Fruit fly (Drosophila melanogaster) whole organism, embryonic: ENCODE measurements around the gene CG12147.

ENCODE experiments used
- Ada2b ChIP-seq: fragments of 200-800 bp; sonication (Bioruptor generic); IDR thresholded peaks from 2 replicates; pipeline ENCODE4 v1.3.6; 2022; ENCODE audit warnings: missing biosample characterization, missing genetic modification characterization
- Adf1 ChIP-seq: fragments of 200-800 bp; sonication (Bioruptor generic); IDR thresholded peaks from 2 replicates; pipeline ENCODE4 v1.3.6; 2022; ENCODE audit warnings: missing biosample characterization, missing genetic modification characterization
- Antp ChIP-seq: fragments of 200-800 bp; sonication (Bioruptor generic); optimal IDR thresholded peaks from 3 replicates; lab custom pipeline; 2016; ENCODE audit warnings: missing biosample characterization, missing genetic modification characterization
- CG10267 ChIP-seq: fragments of 200-800 bp; sonication (Bioruptor generic); optimal IDR thresholded peaks from 2 replicates; lab custom pipeline; 2018; ENCODE audit warnings: missing biosample characterization, mild to moderate bottlenecking, missing genetic modification characterization, moderate library complexity
- CG10366 ChIP-seq: fragments of 200-800 bp; sonication (Bioruptor generic); IDR thresholded peaks from 2 replicates; pipeline ENCODE4 v1.3.6; 2022; ENCODE audit warnings: missing biosample characterization, missing genetic modification characterization
- CG10431 ChIP-seq: fragments of 200-800 bp; sonication (Bioruptor generic); optimal IDR thresholded peaks from 3 replicates; lab custom pipeline; 2018; ENCODE audit warnings: missing biosample characterization, mild to moderate bottlenecking, missing genetic modification characterization
- CG11696 ChIP-seq: fragments of 200-800 bp; sonication (Bioruptor generic); IDR thresholded peaks from 2 replicates; pipeline ENCODE4 v1.3.6; 2022; ENCODE audit warnings: missing biosample characterization, missing genetic modification characterization
- CG12104 ChIP-seq: fragments of 200-800 bp; sonication (Bioruptor generic); optimal IDR thresholded peaks from 3 replicates; lab custom pipeline; 2016; ENCODE audit warnings: missing biosample characterization, missing genetic modification characterization
- CG12299 ChIP-seq: fragments of 200-800 bp; sonication (Bioruptor generic); optimal IDR thresholded peaks from 2 replicates; lab custom pipeline; 2018; ENCODE audit warnings: missing biosample characterization, mild to moderate bottlenecking, missing genetic modification characterization
- CG13424 ChIP-seq: fragments of 200-800 bp; sonication (Bioruptor generic); optimal IDR thresholded peaks from 2 replicates; lab custom pipeline; 2019; ENCODE audit warnings: missing biosample characterization, mild to moderate bottlenecking, missing genetic modification characterization, moderate library complexity
- CG13894 ChIP-seq: fragments of 200-800 bp; sonication (Bioruptor generic); optimal IDR thresholded peaks from 3 replicates; lab custom pipeline; 2018; ENCODE audit warnings: missing biosample characterization, mild to moderate bottlenecking, missing genetic modification characterization, moderate library complexity
- CG1602 ChIP-seq: fragments of 200-800 bp; sonication (Bioruptor generic); optimal IDR thresholded peaks from 3 replicates; lab custom pipeline; 2016; ENCODE audit warnings: missing biosample characterization, missing genetic modification characterization
- CG16863 ChIP-seq: fragments of 200-800 bp; sonication (Bioruptor generic); optimal IDR thresholded peaks from 3 replicates; lab custom pipeline; 2016; ENCODE audit warnings: missing biosample characterization, missing genetic modification characterization
- CG2678 ChIP-seq: fragments of 200-800 bp; sonication (Bioruptor generic); optimal IDR thresholded peaks from 3 replicates; lab custom pipeline; 2019; ENCODE audit warnings: missing biosample characterization, mild to moderate bottlenecking, missing genetic modification characterization, moderate library complexity
- CG2889 ChIP-seq: fragments of 200-800 bp; sonication (Bioruptor generic); IDR thresholded peaks from 3 replicates; pipeline ENCODE4 v1.3.6; 2022; ENCODE audit warnings: missing biosample characterization, missing genetic modification characterization
- CG4820 ChIP-seq: fragments of 200-800 bp; sonication (Bioruptor generic); optimal IDR thresholded peaks from 3 replicates; lab custom pipeline; 2016; ENCODE audit warnings: missing biosample characterization, missing genetic modification characterization
- CG5245 ChIP-seq: fragments of 200-800 bp; sonication (Bioruptor generic); optimal IDR thresholded peaks from 3 replicates; lab custom pipeline; 2016; ENCODE audit warnings: missing biosample characterization, missing genetic modification characterization
- CG6654 ChIP-seq: fragments of 200-800 bp; sonication (Bioruptor generic); optimal IDR thresholded peaks from 2 replicates; lab custom pipeline; 2017; ENCODE audit warnings: missing biosample characterization, mild to moderate bottlenecking, missing genetic modification characterization
- CG7556 ChIP-seq: fragments of 200-800 bp; sonication (Bioruptor generic); optimal IDR thresholded peaks from 2 replicates; lab custom pipeline; 2017; ENCODE audit warnings: missing biosample characterization, mild to moderate bottlenecking, missing genetic modification characterization
- CkIIα-i1 ChIP-seq: fragments of 200-800 bp; sonication (Bioruptor generic); IDR thresholded peaks from 2 replicates; pipeline ENCODE4 v1.3.6; 2022; ENCODE audit warnings: missing biosample characterization, missing genetic modification characterization
- CoRest ChIP-seq: fragments of 200-800 bp; sonication (Bioruptor generic); optimal IDR thresholded peaks from 3 replicates; lab custom pipeline; 2018; ENCODE audit warnings: missing biosample characterization, mild to moderate bottlenecking, missing genetic modification characterization, moderate library complexity
- Eip74EF ChIP-seq, 2 experiments: fragments of 200-800 bp in 1 of 2; fragments of >200 bp in 1 of 2; sonication (Bioruptor generic) in 1 of 2; optimal IDR thresholded peaks; 2 replicates each; lab custom pipeline; 2017 to 2019; ENCODE audit warnings: missing biosample characterization in 2 of 2, missing genetic modification characterization in 2 of 2, mild to moderate bottlenecking in 1 of 2, moderate library complexity in 1 of 2
- Fer2 ChIP-seq: fragments of 200-800 bp; sonication (Bioruptor generic); optimal IDR thresholded peaks from 2 replicates; lab custom pipeline; 2018; ENCODE audit warnings: missing biosample characterization, mild to moderate bottlenecking, missing genetic modification characterization, moderate library complexity
- HLH4C ChIP-seq: fragments of 200-800 bp; sonication (Bioruptor generic); IDR thresholded peaks from 3 replicates; pipeline ENCODE4 v1.3.6; 2022; ENCODE audit warnings: missing biosample characterization, missing genetic modification characterization; ENCODE audit not compliant: partially characterized antibody
- HmgD ChIP-seq: fragments of 200-800 bp; sonication (Bioruptor generic); optimal IDR thresholded peaks from 3 replicates; lab custom pipeline; 2016; ENCODE audit warnings: missing biosample characterization, missing genetic modification characterization
- Max ChIP-seq: fragments of 200-800 bp; sonication (Bioruptor generic); optimal IDR thresholded peaks from 2 replicates; lab custom pipeline; 2016; ENCODE audit warnings: missing biosample characterization, mild to moderate bottlenecking, missing genetic modification characterization
- Mrtf ChIP-seq: fragments of 200-800 bp; sonication (Bioruptor generic); IDR thresholded peaks from 3 replicates; pipeline ENCODE4 v1.3.6; 2022; ENCODE audit warnings: missing biosample characterization, missing genetic modification characterization
- NK7.1 ChIP-seq: fragments of 200-800 bp; sonication (Bioruptor generic); optimal IDR thresholded peaks from 3 replicates; lab custom pipeline; 2016; ENCODE audit warnings: missing biosample characterization, missing genetic modification characterization
- Nf-YA ChIP-seq: fragments of 200-800 bp; sonication (Bioruptor generic); IDR thresholded peaks from 2 replicates; pipeline ENCODE4 v1.3.6; 2022; ENCODE audit warnings: missing biosample characterization, missing genetic modification characterization
- Rfx ChIP-seq: fragments of 200-800 bp; sonication (Bioruptor generic); IDR thresholded peaks from 2 replicates; pipeline ENCODE4 v1.3.6; 2022; ENCODE audit warnings: missing biosample characterization, missing genetic modification characterization
- Six4 ChIP-seq: fragments of 200-800 bp; sonication (Bioruptor generic); optimal IDR thresholded peaks from 2 replicates; lab custom pipeline; 2016; ENCODE audit warnings: missing biosample characterization, missing genetic modification characterization
- ab ChIP-seq: fragments of 200-800 bp; sonication (Bioruptor generic); optimal IDR thresholded peaks from 2 replicates; lab custom pipeline; 2016; ENCODE audit warnings: missing biosample characterization, missing genetic modification characterization
- ac ChIP-seq: fragments of 200-800 bp; sonication (Bioruptor generic); optimal IDR thresholded peaks from 3 replicates; lab custom pipeline; 2017; ENCODE audit warnings: missing biosample characterization, mild to moderate bottlenecking, missing genetic modification characterization
- br ChIP-seq: fragments of >200 bp; optimal IDR thresholded peaks from 2 replicates; lab custom pipeline; 2017
- btn ChIP-seq: fragments of 200-800 bp; sonication (Bioruptor generic); optimal IDR thresholded peaks from 2 replicates; lab custom pipeline; 2016; ENCODE audit warnings: missing biosample characterization, missing genetic modification characterization
- cad ChIP-seq: fragments of >200 bp; optimal IDR thresholded peaks from 2 replicates; lab custom pipeline; 2017; ENCODE audit warnings: missing biosample characterization, missing genetic modification characterization
- fu2 ChIP-seq: fragments of 200-800 bp; sonication (Bioruptor generic); optimal IDR thresholded peaks from 2 replicates; lab custom pipeline; 2016; ENCODE audit warnings: missing biosample characterization, missing genetic modification characterization
- gfzf ChIP-seq: fragments of 200-800 bp; sonication (Bioruptor generic); optimal IDR thresholded peaks from 2 replicates; lab custom pipeline; 2016; ENCODE audit warnings: missing biosample characterization, mild to moderate bottlenecking, missing genetic modification characterization, moderate library complexity
- hb ChIP-seq: fragments of 200-800 bp; sonication (Bioruptor generic); IDR thresholded peaks from 3 replicates; pipeline ENCODE4 v1.3.6; 2022; ENCODE audit warnings: missing biosample characterization, missing genetic modification characterization; ENCODE audit not compliant: partially characterized antibody
- ken ChIP-seq: fragments of 200-800 bp; sonication (Bioruptor generic); IDR thresholded peaks from 3 replicates; pipeline ENCODE4 v1.3.6; 2022; ENCODE audit warnings: missing biosample characterization, missing genetic modification characterization
- klu ChIP-seq: fragments of 200-800 bp; sonication (Bioruptor generic); IDR thresholded peaks from 2 replicates; pipeline ENCODE4 v1.3.6; 2022; ENCODE audit warnings: missing biosample characterization, missing genetic modification characterization
- kni ChIP-seq: fragments of 200-800 bp; sonication (Bioruptor generic); optimal IDR thresholded peaks from 3 replicates; lab custom pipeline; 2017; ENCODE audit warnings: mild to moderate bottlenecking, missing biosample characterization, missing genetic modification reagents, missing genetic modification characterization
- lola ChIP-seq, 3 experiments: fragments of >200 bp in 2 of 3; fragments of 200-800 bp in 1 of 3; sonication (Bioruptor generic) in 1 of 3; optimal IDR thresholded peaks; 2 replicates each; lab custom pipeline; 2017 to 2019; ENCODE audit warnings: missing biosample characterization in 3 of 3, missing genetic modification characterization in 3 of 3, mild to moderate bottlenecking in 1 of 3, moderate library complexity in 1 of 3
- lov ChIP-seq, 2 experiments: fragments of 200-800 bp in 1 of 2; fragments of >200 bp in 1 of 2; sonication (Bioruptor generic) in 1 of 2; IDR thresholded peaks in 1 of 2; optimal IDR thresholded peaks in 1 of 2; 2 replicates in 1 of 2; 3 replicates in 1 of 2; pipeline versions ENCODE4 v1.3.6 to Lab custom; 2017 to 2022; ENCODE audit warnings: missing biosample characterization in 1 of 2, missing genetic modification characterization in 1 of 2
- nau ChIP-seq: fragments of 200-800 bp; sonication (Bioruptor generic); optimal IDR thresholded peaks from 3 replicates; lab custom pipeline; 2017; ENCODE audit warnings: missing biosample characterization, mild to moderate bottlenecking, missing genetic modification characterization, missing genetic modification reagents
- org-1 ChIP-seq: fragments of 200-800 bp; sonication (Bioruptor generic); optimal IDR thresholded peaks from 2 replicates; lab custom pipeline; 2017; ENCODE audit warnings: missing biosample characterization, missing genetic modification characterization
- pan ChIP-seq, 4 experiments: fragments of >200 bp in 3 of 4; fragments of 200-800 bp in 1 of 4; sonication (Bioruptor generic) in 1 of 4; optimal IDR thresholded peaks in 3 of 4; IDR thresholded peaks in 1 of 4; 2 replicates each; pipeline versions ENCODE4 v1.3.6 to Lab custom; 2017 to 2022; ENCODE audit warnings: missing biosample characterization in 2 of 4, missing genetic modification characterization in 2 of 4, mixed read lengths in 1 of 4
- pb ChIP-seq: fragments of 200-800 bp; sonication (Bioruptor generic); optimal IDR thresholded peaks from 3 replicates; lab custom pipeline; 2016; ENCODE audit warnings: missing biosample characterization, missing genetic modification characterization
- repo ChIP-seq: fragments of 200-800 bp; sonication (Bioruptor generic); optimal IDR thresholded peaks from 2 replicates; lab custom pipeline; 2016; ENCODE audit warnings: missing biosample characterization, missing genetic modification characterization
- sug ChIP-seq: fragments of 200-800 bp; optimal IDR thresholded peaks from 2 replicates; lab custom pipeline; 2019; ENCODE audit warnings: missing biosample characterization, mild to moderate bottlenecking, missing genetic modification characterization, moderate library complexity
- zf30C ChIP-seq: fragments of 200-800 bp; sonication (Bioruptor generic); optimal IDR thresholded peaks from 3 replicates; lab custom pipeline; 2018; ENCODE audit warnings: missing biosample characterization, mild to moderate bottlenecking, missing genetic modification characterization

The CG12147 gene

DNA sequence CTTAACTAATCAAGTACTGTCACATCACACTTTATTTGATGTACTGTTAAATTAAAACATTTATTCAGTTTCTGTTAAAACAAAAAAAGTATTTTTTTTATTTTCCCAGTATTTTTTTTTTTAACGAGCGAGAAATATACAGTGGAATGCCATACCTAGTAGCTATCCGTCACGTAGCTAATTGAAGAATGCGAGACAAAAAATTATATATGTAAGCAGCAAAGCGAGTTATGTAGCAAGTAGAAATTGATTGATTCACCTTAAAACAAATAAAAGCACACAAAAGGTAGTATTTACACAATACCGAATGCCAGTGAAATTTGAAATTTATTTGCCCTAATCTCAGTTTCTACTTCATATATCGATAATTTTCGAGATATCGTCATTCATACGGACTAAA, 11.7 kb upstream of the CG12147 start (continued):
- no peak for TF ChIP-seq repo (GFP tag; lab: Kevin White, UChicago)
- no peak for TF ChIP-seq fu2
- peak; percentile 63 for TF ChIP-seq HmgD
- no peak for TF ChIP-seq ab (GFP tag; lab: Kevin White, UChicago)
- no peak for TF ChIP-seq Mrtf
- no peak for TF ChIP-seq ken (GFP tag; lab: Robert Waterston, UW)
- TF ChIP-seq CG13894 (tag; lab: Kevin White, UChicago), result no peak
- peak; percentile 54 for TF ChIP-seq gfzf (GFP tag; lab: Kevin White, UChicago)
- TF ChIP-seq CG11696 (GFP tag; lab: Robert Waterston, UW), result no peak
- TF ChIP-seq zf30C (GFP tag; lab: Kevin White, UChicago), result no peak
- no peak for TF ChIP-seq Antp (GFP tag; lab: Kevin White, UChicago)
- TF ChIP-seq pan (optimal IDR thresholded peaks at IDR 0.05; lab: Kevin White, UChicago), result no peak
- no peak for TF ChIP-seq pan (GFP tag; optimal IDR thresholded peaks at IDR 0.05 in 1 of 2, IDR thresholded peaks at IDR 0.05 in 1 of 2)
- TF ChIP-seq NK7.1 (GFP tag; lab: Kevin White, UChicago), result no peak
- TF ChIP-seq nau (GFP tag; lab: Kevin White, UChicago), result no peak
- TF ChIP-seq CG12104 (GFP tag; lab: Kevin White, UChicago), result no peak
- TF ChIP-seq Rfx, result no peak
- TF ChIP-seq CG13424, result no peak
- no peak for TF ChIP-seq CG2678 (tag; lab: Kevin White, UChicago)
- TF ChIP-seq cad (GFP tag; lab: Kevin White, UChicago), result no peak
- TF ChIP-seq klu (GFP tag; lab: Robert Waterston, UW), result no peak
- no peak for TF ChIP-seq CG10431
- no peak for TF ChIP-seq lov (optimal IDR thresholded peaks at IDR 0.05; lab: Kevin White, UChicago)
- no peak for TF ChIP-seq lov (GFP tag; IDR thresholded peaks at IDR 0.05; lab: Robert Waterston, UW)
- TF ChIP-seq HLH4C (GFP tag; lab: Robert Waterston, UW), result no peak
- no peak for TF ChIP-seq br (lab: Kevin White, UChicago)
- TF ChIP-seq Adf1, result no peak
- no peak for TF ChIP-seq CG2889 (GFP tag; lab: Robert Waterston, UW)
- no peak for TF ChIP-seq hb
- no peak for TF ChIP-seq CG10366 (GFP tag; lab: Robert Waterston, UW)
- no peak for TF ChIP-seq CG1602 (GFP tag; lab: Kevin White, UChicago)
- TF ChIP-seq Ada2b, result no peak
- TF ChIP-seq org-1, result no peak
- TF ChIP-seq pb (GFP tag; lab: Kevin White, UChicago), result no peak
- no peak for TF ChIP-seq lola (GFP tag; optimal IDR thresholded peaks at IDR 0.05; lab: Kevin White, UChicago)
- TF ChIP-seq CG12299, result no peak
- peak; percentile 46 for TF ChIP-seq CoRest
- no peak for TF ChIP-seq CG5245 (GFP tag; lab: Kevin White, UChicago)
- no peak for TF ChIP-seq kni (GFP tag; lab: Kevin White, UChicago)
- no peak for TF ChIP-seq ac (GFP tag; lab: Kevin White, UChicago)
- no peak for TF ChIP-seq btn (GFP tag; lab: Kevin White, UChicago)
- TF ChIP-seq sug (tag; lab: Kevin White, UChicago), result no peak
- no peak for TF ChIP-seq CG6654
- no peak for TF ChIP-seq Eip74EF (GFP tag; optimal IDR thresholded peaks at IDR 0.05; lab: Kevin White, UChicago)
- TF ChIP-seq CkIIα-i1 (GFP tag; lab: Robert Waterston, UW), result no peak
- TF ChIP-seq CG10267 (tag; lab: Kevin White, UChicago), result no peak
- TF ChIP-seq Fer2 (tag; lab: Kevin White, UChicago), result no peak
- no peak for TF ChIP-seq CG16863 (GFP tag; lab: Kevin White, UChicago)
- peak; percentile 14 for TF ChIP-seq CG4820 (GFP tag; lab: Kevin White, UChicago)
- no peak for TF ChIP-seq Nf-YA (GFP tag; lab: Robert Waterston, UW)
- no peak for TF ChIP-seq CG7556 (GFP tag; lab: Kevin White, UChicago)
- no peak for TF ChIP-seq Six4 (GFP tag; lab: Kevin White, UChicago)
- TF ChIP-seq Max (GFP tag; lab: Kevin White, UChicago), result no peak
